Fruit fly (Drosophila melanogaster): ENCODE results near the gene CG4174.

dm6 chr3L:18625786-18626185, 8.0 kb upstream of the CG4174 start, which contains the start of gene MYPT-75D:
- TF ChIP-seq CG4496 (GFP tag; IDR thresholded peaks at IDR 0.05) (no peak), Snoo (tag; optimal IDR thresholded peaks at IDR 0.05) (no peak)

All from whole organism, pupa.